Worm (Caenorhabditis elegans) whole organism, L2 larva: ENCODE measurements around the gene F46B3.7.

Source experiments
- F13H6.1 ChIP-seq: sonication (generic microtip); optimal IDR thresholded peaks from 2 replicates; lab custom pipeline; 2016; ENCODE audit warnings: missing genetic modification characterization, missing compliant biosample characterization
- R02D3.7 ChIP-seq: fragments of 150-350 bp; optimal IDR thresholded peaks from 2 replicates; lab custom pipeline; 2014; ENCODE audit warnings: missing biosample characterization, missing genetic modification characterization
- Y55F3AM.14 ChIP-seq: fragments of 200-800 bp; sonication (Bioruptor generic); optimal IDR thresholded peaks from 2 replicates; lab custom pipeline; 2018; ENCODE audit warnings: mild to moderate bottlenecking, missing genetic modification characterization, missing compliant biosample characterization
- ZK546.5 ChIP-seq: sonication (generic microtip); optimal IDR thresholded peaks from 2 replicates; lab custom pipeline; 2017; ENCODE audit warnings: missing biosample characterization, missing genetic modification characterization
- alr-1 ChIP-seq: fragments of 150-350 bp; optimal IDR thresholded peaks from 2 replicates; lab custom pipeline; 2014; ENCODE audit warnings: missing biosample characterization, missing genetic modification characterization
- ama-1 ChIP-seq: fragments of 150-350 bp; optimal IDR thresholded peaks from 2 replicates; lab custom pipeline; 2018; ENCODE audit warnings: inconsistent platforms
- blmp-1 ChIP-seq: sonication (generic microtip); optimal IDR thresholded peaks from 2 replicates; lab custom pipeline; 2017; ENCODE audit warnings: missing genetic modification characterization, mild to moderate bottlenecking, missing compliant biosample characterization, antibody characterized with exemption, moderate library complexity; ENCODE audit not compliant: insufficient read depth
- ceh-16 ChIP-seq: fragments of 150-350 bp; optimal IDR thresholded peaks from 2 replicates; lab custom pipeline; 2014; ENCODE audit warnings: missing biosample characterization, missing genetic modification characterization
- ceh-82 ChIP-seq: fragments of 150-350 bp; optimal IDR thresholded peaks from 2 replicates; lab custom pipeline; 2014; ENCODE audit warnings: missing biosample characterization, missing genetic modification characterization
- dmd-4 ChIP-seq: sonication (generic microtip); optimal IDR thresholded peaks from 2 replicates; lab custom pipeline; 2017; ENCODE audit warnings: missing biosample characterization, missing genetic modification characterization
- egl-27 ChIP-seq: sonication (generic microtip); optimal IDR thresholded peaks from 3 replicates; lab custom pipeline; 2017; ENCODE audit warnings: missing biosample characterization, missing genetic modification reagents, missing genetic modification characterization
- elt-1 ChIP-seq: fragments of 150-350 bp; optimal IDR thresholded peaks from 2 replicates; lab custom pipeline; 2014; ENCODE audit warnings: missing biosample characterization, missing genetic modification characterization
- elt-3 ChIP-seq: sonication (generic microtip); optimal IDR thresholded peaks from 2 replicates; lab custom pipeline; 2017; ENCODE audit warnings: missing biosample characterization, missing genetic modification characterization
- fos-1 ChIP-seq: fragments of 150-350 bp; optimal IDR thresholded peaks from 2 replicates; lab custom pipeline; 2014; ENCODE audit warnings: missing biosample characterization, missing genetic modification characterization
- lin-11 ChIP-seq: fragments of 150-350 bp; sonication (generic microtip); optimal IDR thresholded peaks from 2 replicates; lab custom pipeline; 2014; ENCODE audit warnings: missing biosample characterization, missing genetic modification characterization, inconsistent platforms, mixed read lengths
- lin-13 ChIP-seq: fragments of 150-350 bp; optimal IDR thresholded peaks from 2 replicates; lab custom pipeline; 2014; ENCODE audit warnings: missing biosample characterization, missing genetic modification reagents, missing genetic modification characterization
- lin-39 ChIP-seq: fragments of 150-350 bp; optimal IDR thresholded peaks from 2 replicates; lab custom pipeline; 2014; ENCODE audit warnings: missing biosample characterization, missing genetic modification reagents, missing genetic modification characterization
- lsy-2 ChIP-seq, 2 experiments: fragments of 150-350 bp in 1 of 2; sonication (generic microtip) in 1 of 2; optimal IDR thresholded peaks; 2 replicates each; lab custom pipeline; 2014 to 2017; ENCODE audit warnings: missing biosample characterization in 2 of 2, missing genetic modification characterization in 2 of 2
- mab-5 ChIP-seq: fragments of 150-350 bp; optimal IDR thresholded peaks from 2 replicates; lab custom pipeline; 2014; ENCODE audit warnings: missing biosample characterization, missing genetic modification characterization
- mbf-1 ChIP-seq: sonication (generic microtip); optimal IDR thresholded peaks from 2 replicates; lab custom pipeline; 2017; ENCODE audit warnings: missing biosample characterization, missing genetic modification characterization
- nhr-10 ChIP-seq: sonication (generic microtip); optimal IDR thresholded peaks from 2 replicates; lab custom pipeline; 2017; ENCODE audit warnings: missing biosample characterization, missing genetic modification characterization
- nhr-11 ChIP-seq: fragments of 150-350 bp; optimal IDR thresholded peaks from 2 replicates; lab custom pipeline; 2014; ENCODE audit warnings: missing biosample characterization, missing genetic modification characterization
- nhr-129 ChIP-seq: fragments of 150-350 bp; optimal IDR thresholded peaks from 2 replicates; lab custom pipeline; 2014; ENCODE audit warnings: missing biosample characterization, missing genetic modification characterization
- nhr-21 ChIP-seq: fragments of 150-350 bp; optimal IDR thresholded peaks from 2 replicates; lab custom pipeline; 2014; ENCODE audit warnings: missing biosample characterization, missing genetic modification characterization
- nhr-23 ChIP-seq: fragments of 150-350 bp; optimal IDR thresholded peaks from 2 replicates; lab custom pipeline; 2014; ENCODE audit warnings: missing biosample characterization, missing genetic modification reagents, missing genetic modification characterization
- nhr-237 ChIP-seq: fragments of 150-350 bp; optimal IDR thresholded peaks from 2 replicates; lab custom pipeline; 2014; ENCODE audit warnings: missing biosample characterization, missing genetic modification characterization
- nhr-6 ChIP-seq: fragments of 150-350 bp; optimal IDR thresholded peaks from 2 replicates; lab custom pipeline; 2014; ENCODE audit warnings: missing biosample characterization, missing genetic modification characterization
- nhr-77 ChIP-seq: fragments of 150-350 bp; optimal IDR thresholded peaks from 2 replicates; lab custom pipeline; 2014; ENCODE audit warnings: missing biosample characterization, missing genetic modification characterization
- peb-1 ChIP-seq: fragments of 150-350 bp; optimal IDR thresholded peaks from 2 replicates; lab custom pipeline; 2014; ENCODE audit warnings: missing biosample characterization, missing genetic modification characterization
- sma-9 ChIP-seq, 2 experiments: fragments of 150-350 bp in 1 of 2; sonication (generic microtip) in 1 of 2; optimal IDR thresholded peaks; 2 replicates each; lab custom pipeline; 2014 to 2016; ENCODE audit warnings: missing genetic modification characterization in 2 of 2, mild to moderate bottlenecking in 1 of 2, missing biosample characterization in 1 of 2, missing compliant biosample characterization in 1 of 2, missing genetic modification reagents in 1 of 2, moderate library complexity in 1 of 2
- unc-39 ChIP-seq: fragments of 150-350 bp; optimal IDR thresholded peaks from 2 replicates; lab custom pipeline; 2014; ENCODE audit warnings: missing biosample characterization, missing genetic modification characterization
- unc-55 ChIP-seq: fragments of 150-350 bp; sonication (generic microtip); optimal IDR thresholded peaks from 3 replicates; lab custom pipeline; 2014; ENCODE audit warnings: missing biosample characterization, missing genetic modification reagents, missing genetic modification characterization
- unc-62 ChIP-seq: fragments of 150-350 bp; optimal IDR thresholded peaks from 2 replicates; lab custom pipeline; 2014; ENCODE audit warnings: missing biosample characterization, missing genetic modification reagents, missing genetic modification characterization
- zag-1 ChIP-seq: fragments of 150-350 bp; optimal IDR thresholded peaks from 2 replicates; lab custom pipeline; 2014; ENCODE audit warnings: missing biosample characterization, missing genetic modification characterization
- ztf-1 ChIP-seq: fragments of 200-800 bp; sonication (Bioruptor generic); conservative IDR thresholded peaks from 2 replicates; pipeline ENCODE4 v1.3.6; 2022; ENCODE audit warnings: missing genetic modification characterization, missing compliant biosample characterization
- ztf-11 ChIP-seq: sonication (generic microtip); optimal IDR thresholded peaks from 2 replicates; lab custom pipeline; 2017; ENCODE audit warnings: missing biosample characterization, missing genetic modification characterization

Gene F46B3.7

ce11 chrV:20656626-20657025 is 38.1 kb upstream of the F46B3.7 start:
- TF ChIP-seq blmp-1 (tag; lab: Kevin White, UChicago) (no peak), unc-39 (tag; lab: Kevin White, UChicago) (no peak), F13H6.1 (tag; lab: Kevin White, UChicago) (no peak), lin-39 (tag; lab: Kevin White, UChicago) (no peak), lin-11 (tag; lab: Kevin White, UChicago) (no peak), nhr-237 (tag; lab: Kevin White, UChicago) (no peak), elt-1 (tag; lab: Kevin White, UChicago) (no peak), nhr-21 (tag; lab: Kevin White, UChicago) (no peak), R02D3.7 (tag; lab: Kevin White, UChicago) (no peak), nhr-6 (tag; lab: Kevin White, UChicago) (no peak), unc-55 (GFP tag; lab: Kevin White, UChicago) (no peak), nhr-129 (tag; lab: Kevin White, UChicago) (no peak), lin-13 (GFP tag; lab: Kevin White, UChicago) (no peak), egl-27 (no peak)

ce11 chrV:20655174-20655573 is 36.6 kb upstream of the F46B3.7 start:
- TF ChIP-seq mab-5: no peak
- TF ChIP-seq ama-1 (lab: Kevin White, UChicago): no peak
- TF ChIP-seq peb-1 (tag; lab: Kevin White, UChicago): no peak

- TF ChIP-seq nhr-10 (tag; lab: Kevin White, UChicago): no peak
- TF ChIP-seq sma-9 (GFP tag; optimal IDR thresholded peaks at IDR 0.05; lab: Kevin White, UChicago): no peak
- TF ChIP-seq sma-9 (tag; optimal IDR thresholded peaks at IDR 0.05; lab: Kevin White, UChicago): no peak
- TF ChIP-seq nhr-6 (tag; lab: Kevin White, UChicago): no peak
- no peak for TF ChIP-seq egl-27
- TF ChIP-seq alr-1 (tag; lab: Kevin White, UChicago): no peak
- TF ChIP-seq nhr-77: no peak
- TF ChIP-seq nhr-23 (tag; lab: Kevin White, UChicago): no peak
- no peak for TF ChIP-seq ZK546.5
- no peak for TF ChIP-seq nhr-11 (tag; lab: Kevin White, UChicago)
Observed at ce11 chrV:20654350-20654749, 35.8 kb upstream of the F46B3.7 start, which contains the start of gene mnr-1. TSS of gene mnr-1 (plus strand) at chrV:20654650.

- TF ChIP-seq elt-3 (tag; lab: Kevin White, UChicago): no peak
- no peak for TF ChIP-seq nhr-11 (tag; lab: Kevin White, UChicago)
- no peak for TF ChIP-seq nhr-77
Observed at ce11 chrV:20651923-20652322, 33.4 kb upstream of the F46B3.7 start.

ce11 chrV:20648868-20649267 is 30.3 kb upstream of the F46B3.7 start:
- TF ChIP-seq zag-1 (tag; lab: Kevin White, UChicago) (no peak), mbf-1 (tag; lab: Kevin White, UChicago) (no peak), ZK546.5 (no peak), fos-1 (tag; lab: Kevin White, UChicago) (no peak), ztf-1 (GFP tag; lab: Robert Waterston, UW) (no peak), unc-55 (GFP tag; lab: Kevin White, UChicago) (no peak), nhr-10 (tag; lab: Kevin White, UChicago) (no peak), unc-62 (GFP tag; lab: Kevin White, UChicago) (no peak), Y55F3AM.14 (GFP tag; lab: Kevin White, UChicago) (no peak)

ce11 chrV:20645479-20645878 is 26.9 kb upstream of the F46B3.7 start:
- no peak for TF ChIP-seq blmp-1 (tag; lab: Kevin White, UChicago)
- TF ChIP-seq ceh-16: no peak
- no peak for TF ChIP-seq ztf-11 (tag; lab: Kevin White, UChicago)
- no peak for TF ChIP-seq dmd-4
- TF ChIP-seq nhr-10 (tag; lab: Kevin White, UChicago): no peak
- no peak for TF ChIP-seq R02D3.7 (tag; lab: Kevin White, UChicago)
- no peak for TF ChIP-seq unc-55 (GFP tag; lab: Kevin White, UChicago)
- TF ChIP-seq lsy-2 (tag; optimal IDR thresholded peaks at IDR 0.05; lab: Kevin White, UChicago): no peak
- no peak for TF ChIP-seq nhr-129 (tag; lab: Kevin White, UChicago)
- no peak for TF ChIP-seq unc-62 (GFP tag; lab: Kevin White, UChicago)
- no peak for TF ChIP-seq ceh-82 (tag; lab: Kevin White, UChicago)
- TF ChIP-seq unc-39 (tag; lab: Kevin White, UChicago): no peak
- no peak for TF ChIP-seq Y55F3AM.14 (GFP tag; lab: Kevin White, UChicago)
- no peak for TF ChIP-seq ztf-1 (GFP tag; lab: Robert Waterston, UW)
- no peak for TF ChIP-seq elt-3 (tag; lab: Kevin White, UChicago)
